Worm (Caenorhabditis elegans) whole organism, L2 larva: ENCODE data around the gene C05D11.1.

Experiments
- ama-1 ChIP-seq: fragments of 150-350 bp; optimal IDR thresholded peaks from 2 replicates; lab custom pipeline; 2018; ENCODE audit warnings: inconsistent platforms
- lsy-2 ChIP-seq, 2 experiments: fragments of 150-350 bp in 1 of 2; sonication (generic microtip) in 1 of 2; optimal IDR thresholded peaks; 2 replicates each; lab custom pipeline; 2014 to 2017; ENCODE audit warnings: missing biosample characterization in 2 of 2, missing genetic modification characterization in 2 of 2
- mbf-1 ChIP-seq: sonication (generic microtip); optimal IDR thresholded peaks from 2 replicates; lab custom pipeline; 2017; ENCODE audit warnings: missing biosample characterization, missing genetic modification characterization
- nhr-11 ChIP-seq: fragments of 150-350 bp; optimal IDR thresholded peaks from 2 replicates; lab custom pipeline; 2014; ENCODE audit warnings: missing biosample characterization, missing genetic modification characterization

DNA sequence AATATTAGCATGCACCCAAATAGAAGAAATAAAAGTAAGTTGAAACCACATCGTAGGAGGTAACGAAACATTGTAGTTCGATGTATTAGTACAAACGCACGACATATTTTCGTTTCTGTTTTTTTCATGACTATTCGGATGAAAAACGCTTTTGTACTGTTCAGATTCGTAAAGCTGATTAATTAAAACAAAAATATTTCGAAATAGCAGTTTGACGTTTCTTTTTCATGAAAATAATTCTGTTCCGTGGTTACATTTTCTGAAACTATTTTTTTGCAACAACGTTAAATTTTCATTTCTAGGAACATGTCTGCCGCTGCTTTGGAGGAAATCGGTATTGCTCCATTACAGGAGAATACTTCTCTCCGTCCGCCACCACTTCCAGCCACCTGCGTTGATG lies 53.1 kb downstream of the C05D11.1 start, which contains the start of gene rpt-3:
- TF ChIP-seq ama-1 (lab: Kevin White, UChicago) (no peak), lsy-2 (tag; optimal IDR thresholded peaks at IDR 0.05; lab: Kevin White, UChicago) (no peak), mbf-1 (tag; lab: Kevin White, UChicago) (no peak), nhr-11 (no peak)
